Fruit fly (Drosophila melanogaster): Measurements from ENCODE around the gene COX7A.
A peak's percentile ranks its signal among the peaks of the same experiment; 100 is the strongest.

COX7A gene

DNA sequence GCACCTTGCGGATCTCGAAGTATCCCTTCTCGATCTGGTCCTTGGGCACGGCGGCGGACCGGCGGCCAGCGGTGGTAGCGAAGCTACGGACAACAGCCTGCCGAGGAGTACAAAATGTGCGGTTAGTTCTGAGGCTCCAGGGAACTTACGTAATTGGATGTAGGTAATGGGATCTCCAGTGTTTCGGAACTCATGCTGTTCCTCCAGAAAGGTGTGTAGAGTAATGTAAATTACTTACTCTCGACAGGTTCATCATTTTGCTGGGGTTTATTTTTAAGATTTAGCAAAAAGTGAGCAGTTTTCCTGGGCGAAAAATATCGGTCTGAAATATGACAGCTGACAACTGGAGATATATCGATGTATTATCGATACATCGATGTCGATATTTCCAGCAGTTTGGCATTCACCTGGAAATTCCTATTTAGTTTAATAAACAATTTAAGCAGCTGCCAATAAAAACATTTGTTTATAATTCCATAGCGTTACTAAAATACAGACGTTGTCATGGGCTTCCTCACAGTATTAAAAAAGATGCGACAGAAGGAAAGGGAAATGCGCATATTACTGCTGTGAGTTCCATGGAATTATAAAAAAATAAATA lies at the start of gene COX7A, which contains the start of gene Arl2:
COX7A (minus strand) TSS at position 369 of the 601 bp plus-strand sequence.
Arl2 (plus strand) TSS at position 426 of the 601 bp plus-strand sequence.
- peak; percentile 35 for TF ChIP-seq CG17801 (GFP tag; optimal IDR thresholded peaks at IDR 0.05; ENCODE audit: partially characterized antibody)

DNA sequence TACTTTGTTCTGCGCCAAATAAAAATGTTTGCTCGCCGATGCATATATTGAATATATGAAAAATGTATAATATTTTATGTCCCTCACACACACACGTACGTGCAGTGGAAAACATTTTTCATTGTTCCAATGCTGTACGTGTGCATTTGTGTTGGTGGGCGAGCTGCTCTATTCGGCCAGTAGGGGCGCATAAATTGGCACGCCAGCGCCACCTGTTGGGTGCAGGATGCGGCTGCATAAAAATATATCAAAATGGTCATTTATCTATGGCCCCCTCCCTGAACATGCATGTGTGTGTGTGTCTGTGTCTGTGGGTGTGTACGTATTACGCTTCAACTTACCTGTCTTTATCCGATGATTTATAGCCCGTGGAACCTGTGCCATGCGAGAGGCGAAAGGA lies 48.8 kb upstream of the COX7A start:
- TF ChIP-seq CG17801 (GFP tag; optimal IDR thresholded peaks at IDR 0.05; ENCODE audit: partially characterized antibody), result no peak

DNA sequence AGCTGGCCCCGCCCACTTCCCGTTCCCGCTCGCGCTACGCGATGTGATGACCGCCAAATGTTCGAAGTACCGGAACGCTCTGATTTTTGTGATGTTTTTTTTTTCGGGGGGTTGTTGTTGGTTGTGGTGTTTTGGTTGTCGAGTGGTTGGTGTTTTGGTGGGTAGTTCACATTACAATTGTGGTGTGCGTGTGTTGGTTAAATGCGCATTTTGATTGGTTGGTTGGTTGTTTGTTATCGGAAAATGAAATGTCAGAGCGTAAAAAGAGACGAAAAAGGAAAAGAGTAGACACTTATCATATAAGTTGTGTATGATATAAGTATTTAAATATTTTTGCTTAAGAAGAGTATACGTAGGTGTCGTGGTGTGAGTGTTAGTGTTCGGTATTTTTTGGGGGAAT lies 27.7 kb upstream of the COX7A start:
- TF ChIP-seq CG17801 (GFP tag; optimal IDR thresholded peaks at IDR 0.05; ENCODE audit: partially characterized antibody), result no peak

DNA sequence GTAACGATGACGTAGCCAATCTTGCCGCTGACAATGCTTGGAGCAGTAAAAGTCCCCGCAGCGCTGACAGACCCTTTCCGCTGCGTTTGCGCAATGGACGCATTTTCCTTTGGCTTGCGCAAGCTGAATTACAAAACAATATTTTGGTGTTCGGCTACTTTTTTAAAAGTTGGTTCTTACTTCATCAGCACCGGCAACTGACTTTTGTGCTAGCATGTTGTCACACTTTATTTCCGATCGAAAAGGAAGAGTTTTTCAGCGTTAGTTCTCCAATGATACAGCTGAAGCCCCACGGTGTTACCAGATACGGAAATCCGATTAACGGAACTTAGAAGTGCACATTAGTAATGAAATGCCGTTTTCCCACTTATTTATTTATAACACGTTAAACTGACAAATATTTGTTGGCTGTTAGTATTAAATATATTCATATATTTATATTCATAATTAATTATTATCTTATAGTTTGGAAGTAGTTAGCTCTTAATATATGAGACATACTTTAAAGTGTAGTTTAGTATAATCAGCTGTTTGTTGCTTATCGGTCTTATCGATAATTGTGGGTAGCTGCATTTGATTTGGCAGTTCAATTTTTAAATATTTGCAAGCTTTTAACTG lies 21.5 kb upstream of the COX7A start, which contains the start of the genes Veneno and CG7963:
Veneno (minus strand) TSS at position 296 of the 618 bp plus-strand sequence.
CG7963 (plus strand) TSS at position 568 of the 618 bp plus-strand sequence.
- TF ChIP-seq CG17801 (GFP tag; optimal IDR thresholded peaks at IDR 0.05; ENCODE audit: partially characterized antibody), result no peak

DNA sequence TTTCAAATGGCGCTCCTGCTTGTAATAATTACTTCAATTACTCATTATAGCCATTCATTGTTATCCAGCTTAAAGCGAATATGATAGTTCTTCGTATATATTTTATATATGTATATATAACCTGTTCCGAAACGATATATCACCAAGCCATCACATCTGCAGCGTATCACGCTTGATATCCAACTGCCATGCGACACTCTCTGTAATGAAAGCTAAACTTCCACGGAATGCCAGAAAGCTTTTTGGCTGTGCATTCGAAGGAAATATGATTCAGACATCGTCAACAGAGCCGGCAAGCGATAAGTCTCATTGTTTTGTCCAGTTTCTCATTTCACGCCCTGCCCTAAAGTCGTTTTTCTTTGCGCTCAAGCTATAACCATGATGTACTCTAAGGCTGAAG lies 17.2 kb upstream of the COX7A start:
- no peak for TF ChIP-seq CG17801 (GFP tag; optimal IDR thresholded peaks at IDR 0.05; ENCODE audit: partially characterized antibody)

DNA sequence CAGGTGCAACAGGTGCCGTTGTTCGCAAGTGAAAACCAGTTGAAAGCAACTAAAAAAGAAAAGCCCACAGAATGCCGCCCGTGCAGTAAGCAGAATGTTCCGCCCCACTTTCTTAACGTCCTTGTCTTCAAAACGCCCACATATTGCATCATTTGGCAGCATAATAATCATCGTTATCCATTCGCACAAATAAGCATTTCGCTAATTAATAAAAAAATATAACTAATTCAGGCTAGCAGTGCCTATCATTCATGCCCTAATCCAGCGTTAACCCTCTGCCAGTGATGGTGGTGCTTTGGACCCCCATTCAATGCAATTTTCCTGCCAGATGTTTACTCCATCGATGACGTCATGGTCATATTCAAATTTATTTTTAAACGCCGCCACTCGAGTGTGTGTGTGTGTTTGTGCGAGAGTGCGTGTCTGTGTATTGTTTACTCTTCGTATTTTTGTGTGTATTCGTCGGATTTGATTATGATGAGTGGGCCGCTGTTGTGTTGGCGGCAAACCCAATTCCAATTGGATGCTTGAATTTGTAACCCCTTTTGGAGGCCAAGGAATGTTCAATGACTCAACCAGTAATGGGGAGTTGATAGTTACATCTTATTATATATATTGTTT lies 16.6 kb upstream of the COX7A start:
- no peak for TF ChIP-seq CG17801 (GFP tag; optimal IDR thresholded peaks at IDR 0.05; ENCODE audit: partially characterized antibody)

DNA sequence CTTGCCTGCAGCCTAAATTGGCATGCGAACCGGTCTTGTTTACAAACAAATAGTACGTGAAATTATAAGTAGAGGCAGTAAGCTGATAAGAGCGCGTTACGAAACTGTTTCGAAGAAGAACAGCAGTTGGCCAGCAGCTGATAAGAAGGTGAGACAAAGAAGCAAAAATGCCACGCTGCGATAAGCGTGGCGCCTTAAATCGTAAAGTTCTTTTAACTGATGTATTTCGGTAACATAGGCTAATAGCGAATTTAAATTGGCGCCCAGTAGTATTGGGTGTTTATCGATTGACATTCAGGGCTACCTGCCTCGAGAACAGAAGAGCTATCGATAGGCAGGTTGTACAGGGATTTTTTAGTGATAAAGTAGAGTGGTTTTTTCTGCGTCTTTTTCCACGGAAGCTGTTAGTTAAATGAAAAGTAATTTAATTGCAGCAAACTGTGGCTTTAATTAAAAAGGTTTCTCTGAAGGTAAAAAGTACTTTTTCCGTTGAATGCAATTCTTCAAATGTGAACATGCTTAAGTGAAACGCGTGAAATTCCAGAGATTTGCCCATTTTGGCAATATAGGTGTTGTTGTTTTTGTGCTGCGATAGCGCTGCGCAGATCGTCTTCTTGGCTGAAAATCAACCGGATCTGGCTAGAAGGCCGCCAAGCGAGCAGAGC lies 15.9 kb upstream of the COX7A start, which contains the start of gene stck:
stck (plus strand) TSS at position 353 of the 665 bp plus-strand sequence.
- TF ChIP-seq CG17801 (GFP tag; optimal IDR thresholded peaks at IDR 0.05; ENCODE audit: partially characterized antibody), result no peak

DNA sequence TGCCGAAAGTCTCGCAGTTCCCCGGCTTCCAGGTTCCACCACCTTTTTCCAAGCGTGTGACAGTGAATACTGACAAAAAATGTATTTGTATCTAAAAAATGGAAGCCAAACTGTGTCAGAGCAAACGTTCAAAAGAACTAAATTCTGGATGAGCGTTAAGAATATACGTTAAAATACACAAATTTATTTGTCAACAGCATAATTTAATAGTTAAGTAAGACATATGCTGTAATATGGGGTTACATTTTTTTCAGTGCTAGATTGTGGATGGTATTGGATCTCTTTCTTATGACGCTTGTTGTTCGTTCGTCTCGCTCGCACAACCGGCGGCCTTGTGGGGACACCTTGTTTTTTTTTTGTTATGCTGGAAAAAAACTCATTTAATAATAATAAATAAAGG lies 14.7 kb upstream of the COX7A start:
- TF ChIP-seq CG17801 (GFP tag; optimal IDR thresholded peaks at IDR 0.05; ENCODE audit: partially characterized antibody), result no peak

DNA sequence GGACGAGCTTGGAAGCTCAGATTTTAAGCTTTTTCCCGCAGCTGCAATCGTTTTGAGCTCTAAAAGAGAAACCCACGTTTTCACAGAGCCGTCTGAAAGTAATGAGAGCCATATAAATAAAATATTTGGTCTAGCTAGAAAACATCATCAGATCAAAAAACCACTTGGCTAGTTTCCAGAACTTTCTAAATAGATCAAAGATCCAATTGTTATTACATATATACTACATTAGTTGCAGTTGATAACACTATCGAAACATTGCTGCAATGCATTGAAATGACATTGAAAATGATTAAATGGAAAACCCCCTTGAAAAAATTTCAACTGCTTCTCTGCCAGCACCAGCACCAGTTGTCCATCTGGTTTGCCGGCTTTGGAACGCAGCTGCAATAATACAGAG lies 14.1 kb upstream of the COX7A start:
- peak; percentile 63 for TF ChIP-seq CG17801 (GFP tag; optimal IDR thresholded peaks at IDR 0.05; ENCODE audit: partially characterized antibody)

DNA sequence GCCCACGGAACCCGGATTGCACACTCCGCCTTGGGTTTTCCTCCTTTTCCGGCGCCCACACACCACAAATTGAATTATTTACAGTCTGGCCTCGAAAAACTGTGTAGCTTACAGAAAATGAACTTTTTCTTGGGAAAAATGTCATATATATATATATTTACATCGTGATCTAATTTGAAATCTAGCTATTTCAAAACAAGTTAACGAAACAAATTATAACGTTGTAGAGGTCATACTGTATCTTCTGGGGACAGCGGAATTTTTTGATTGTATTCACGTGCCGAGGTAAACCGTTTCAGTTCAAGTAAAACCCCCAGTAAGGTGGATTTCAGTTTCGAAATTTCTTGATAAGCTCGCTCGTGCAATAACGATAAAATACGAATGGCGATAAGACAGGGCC lies 13.6 kb upstream of the COX7A start:
- peak; percentile 66 for TF ChIP-seq CG17801 (GFP tag; optimal IDR thresholded peaks at IDR 0.05; ENCODE audit: partially characterized antibody)

DNA sequence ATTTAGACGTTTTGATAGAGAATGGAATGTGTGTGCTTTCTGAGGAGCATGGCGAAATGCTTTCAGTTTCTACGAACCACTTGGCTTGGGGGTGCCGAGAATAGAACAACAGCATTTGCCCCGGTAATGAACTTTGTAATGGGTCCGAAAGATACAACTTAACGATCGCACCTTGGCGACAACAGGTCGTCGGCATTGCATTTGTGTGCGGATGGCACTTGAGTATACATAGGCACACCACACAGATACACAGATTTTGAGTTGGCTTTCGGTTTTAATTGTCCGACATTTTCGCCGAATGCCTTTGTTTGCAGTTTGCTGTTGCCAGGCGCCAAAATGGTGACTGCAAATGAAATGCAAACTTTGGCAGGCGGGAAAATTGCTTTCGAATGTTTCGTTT lies 13.2 kb upstream of the COX7A start:
- TF ChIP-seq CG17801 (GFP tag; optimal IDR thresholded peaks at IDR 0.05; ENCODE audit: partially characterized antibody), result no peak

DNA sequence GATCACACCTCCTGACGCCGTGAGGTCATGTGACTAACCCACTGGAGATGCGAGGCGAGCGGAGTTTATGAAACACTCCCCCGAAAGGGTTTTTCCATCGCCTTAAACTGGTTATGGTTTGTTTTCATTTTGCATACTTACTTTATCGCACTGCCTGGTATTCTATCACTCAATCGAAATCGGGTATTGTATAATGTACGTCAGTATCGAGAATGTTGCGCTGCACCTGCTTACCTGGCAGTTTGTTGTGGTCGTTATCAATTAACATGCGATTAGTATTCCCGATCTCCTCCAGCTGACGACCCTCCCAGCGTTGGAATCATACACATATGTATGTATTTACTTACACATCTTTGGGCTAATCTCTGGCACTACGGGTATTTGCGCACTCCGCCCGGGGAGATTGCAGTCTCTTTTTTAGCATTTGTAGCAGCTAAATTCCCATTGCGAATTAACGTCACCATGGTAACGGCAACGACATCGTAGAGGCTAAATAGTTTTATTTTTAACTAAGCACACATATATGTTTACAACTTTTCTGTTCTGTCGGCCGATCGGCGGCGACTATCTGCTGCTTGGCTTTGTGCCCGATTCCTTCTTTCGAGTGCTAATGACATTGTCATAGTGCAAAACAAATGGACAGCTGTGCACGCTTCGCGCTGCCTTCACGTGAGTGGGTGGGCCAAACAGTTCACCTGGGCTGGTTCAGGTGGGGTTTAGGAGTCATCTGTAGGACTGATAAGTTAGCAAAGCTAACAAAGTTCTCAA lies 12.3 kb upstream of the COX7A start:
- TF ChIP-seq CG17801 (GFP tag; optimal IDR thresholded peaks at IDR 0.05; ENCODE audit: partially characterized antibody), result no peak

DNA sequence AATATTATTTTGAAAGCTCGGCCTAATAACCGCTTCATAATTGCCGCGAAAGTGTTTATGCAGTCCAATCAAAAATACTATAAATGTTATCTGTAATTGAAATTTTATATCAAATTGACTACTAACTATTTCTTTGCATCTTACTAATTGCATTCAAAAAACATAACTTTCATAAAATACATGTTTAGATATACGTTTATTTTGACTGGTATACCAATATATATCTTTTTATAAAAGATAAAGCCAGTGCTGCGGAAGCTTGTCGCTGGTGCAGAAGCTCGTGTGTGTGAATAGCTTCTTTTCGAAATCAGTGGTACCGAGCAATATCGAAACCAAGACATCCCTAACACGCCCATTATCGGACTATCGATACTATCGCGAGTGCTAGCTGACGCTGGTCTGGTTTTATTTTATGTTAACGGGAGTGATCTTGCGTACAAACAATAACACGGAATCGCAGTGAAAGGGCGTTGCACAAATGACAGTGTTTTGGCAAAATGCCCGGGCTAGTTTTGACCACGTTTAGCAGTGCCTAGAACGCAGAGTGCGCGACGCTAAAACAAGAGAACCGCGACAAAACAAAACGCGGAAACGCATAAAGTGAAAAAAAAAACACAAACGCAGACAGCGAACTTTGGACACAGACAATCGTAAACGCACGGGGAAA lies 8.7 kb upstream of the COX7A start, which contains the start of gene Atg13:
Atg13 (plus strand) TSS at position 367 of the 667 bp plus-strand sequence.
- TF ChIP-seq CG17801 (GFP tag; optimal IDR thresholded peaks at IDR 0.05; ENCODE audit: partially characterized antibody), result peak; percentile 69

DNA sequence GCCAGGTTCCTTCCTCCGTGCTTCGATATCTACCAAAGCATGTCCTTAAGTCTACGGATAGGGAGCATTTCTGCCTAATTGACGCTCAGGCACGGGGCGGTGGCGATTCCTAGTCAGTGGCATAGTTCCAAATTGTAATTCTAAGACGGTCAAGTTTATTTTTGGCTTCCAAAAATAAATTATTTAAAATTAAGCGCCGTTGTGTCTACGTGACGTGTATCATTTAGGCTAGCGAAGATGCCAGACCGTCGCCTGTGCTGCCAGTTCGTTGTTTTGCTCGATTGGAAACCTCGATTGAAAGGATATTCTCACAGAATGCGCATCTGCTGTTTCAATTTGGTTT lies 8.2 kb upstream of the COX7A start:
- TF ChIP-seq CG17801 (GFP tag; optimal IDR thresholded peaks at IDR 0.05; ENCODE audit: partially characterized antibody), result no peak

All from ovary, adult (tissue).